Worm (Caenorhabditis elegans) whole organism, young adult: ENCODE results near the gene str-141.

Source experiments
- B0019.2 ChIP-seq: fragments of 200-800 bp; sonication (Bioruptor generic); conservative IDR thresholded peaks from 2 replicates; pipeline ENCODE4 v1.3.6; 2022; ENCODE audit warnings: missing genetic modification reagents, missing genetic modification characterization, missing compliant biosample characterization
- B0035.1 ChIP-seq: sonication (generic microtip); optimal IDR thresholded peaks from 2 replicates; lab custom pipeline; 2016; ENCODE audit warnings: missing genetic modification characterization, mild to moderate bottlenecking, missing compliant biosample characterization, missing genotype, missing genetic modification reagents
- C06A6.2 ChIP-seq: fragments of 200-800 bp; sonication (Bioruptor generic); conservative IDR thresholded peaks from 2 replicates; pipeline ENCODE4 v1.3.6; 2022; ENCODE audit warnings: missing genetic modification characterization, missing compliant biosample characterization
- F22D6.2 ChIP-seq: sonication (generic microtip); optimal IDR thresholded peaks from 2 replicates; lab custom pipeline; 2016; ENCODE audit warnings: mild to moderate bottlenecking, missing genetic modification characterization, missing compliant biosample characterization
- F37B4.10 ChIP-seq: fragments of 200-800 bp; sonication (Bioruptor generic); IDR thresholded peaks from 2 replicates; pipeline ENCODE4 v1.3.6; 2022; ENCODE audit warnings: missing genetic modification characterization, missing compliant biosample characterization
- F39B2.1 ChIP-seq: fragments of 200-800 bp; sonication (Bioruptor generic); IDR thresholded peaks from 2 replicates; pipeline ENCODE4 v1.3.6; 2022; ENCODE audit warnings: missing genetic modification reagents, missing genetic modification characterization, missing compliant biosample characterization
- F57C9.4 ChIP-seq: sonication (generic microtip); optimal IDR thresholded peaks from 2 replicates; lab custom pipeline; 2017; ENCODE audit warnings: mild to moderate bottlenecking, missing genetic modification characterization, missing compliant biosample characterization
- K11D2.4 ChIP-seq: fragments of 200-800 bp; sonication (Bioruptor generic); IDR thresholded peaks from 2 replicates; pipeline ENCODE4 v1.3.6; 2022; ENCODE audit warnings: missing genetic modification reagents, missing genetic modification characterization, missing compliant biosample characterization
- T07F8.4 ChIP-seq: sonication (generic microtip); optimal IDR thresholded peaks from 2 replicates; lab custom pipeline; 2016; ENCODE audit warnings: mild to moderate bottlenecking, missing genetic modification characterization, moderate library complexity, missing compliant biosample characterization
- T26A5.8 ChIP-seq: sonication (generic microtip); optimal IDR thresholded peaks from 2 replicates; lab custom pipeline; 2016; ENCODE audit warnings: missing genetic modification characterization, missing compliant biosample characterization
- Y56A3A.18 ChIP-seq: fragments of 200-800 bp; sonication (Bioruptor generic); IDR thresholded peaks from 2 replicates; pipeline ENCODE4 v1.3.6; 2022; ENCODE audit warnings: missing genetic modification reagents, missing genetic modification characterization, missing compliant biosample characterization
- Y79H2A.3 ChIP-seq: fragments of 200-800 bp; sonication (Bioruptor generic); conservative IDR thresholded peaks from 2 replicates; pipeline ENCODE4 v1.3.6; 2022; ENCODE audit warnings: missing genetic modification reagents, missing genetic modification characterization, missing compliant biosample characterization
- ZK185.1 ChIP-seq: sonication (generic microtip); optimal IDR thresholded peaks from 2 replicates; lab custom pipeline; 2016; ENCODE audit warnings: mild to moderate bottlenecking, missing genetic modification characterization, missing compliant biosample characterization; ENCODE audit not compliant: poor library complexity, severe bottlenecking
- akir-1 ChIP-seq: fragments of 200-800 bp; sonication (Bioruptor generic); optimal IDR thresholded peaks from 2 replicates; lab custom pipeline; 2018; ENCODE audit warnings: mild to moderate bottlenecking, missing genetic modification characterization, moderate library complexity, missing compliant biosample characterization
- atf-7 ChIP-seq: sonication (generic microtip); optimal IDR thresholded peaks from 2 replicates; lab custom pipeline; 2017; ENCODE audit warnings: mild to moderate bottlenecking, missing genetic modification characterization, missing compliant biosample characterization
- attf-6 ChIP-seq: fragments of 200-800 bp; sonication (Bioruptor generic); IDR thresholded peaks from 2 replicates; pipeline ENCODE4 v1.3.6; 2022; ENCODE audit warnings: missing genetic modification reagents, missing genetic modification characterization, missing compliant biosample characterization
- bed-2 ChIP-seq: fragments of 200-800 bp; sonication (Bioruptor generic); IDR thresholded peaks from 2 replicates; pipeline ENCODE4 v1.3.6; 2022; ENCODE audit warnings: missing genetic modification reagents, missing genetic modification characterization, missing compliant biosample characterization
- cebp-1 ChIP-seq, 2 experiments: fragments of 200-800 bp in 1 of 2; sonication (Bioruptor generic) in 1 of 2; sonication (generic microtip) in 1 of 2; IDR thresholded peaks in 1 of 2; optimal IDR thresholded peaks in 1 of 2; 2 replicates each; pipeline versions ENCODE4 v1.3.6 to Lab custom; 2017 to 2022; ENCODE audit warnings: missing compliant biosample characterization in 2 of 2, missing genetic modification characterization in 2 of 2, mild to moderate bottlenecking in 1 of 2, missing genetic modification reagents in 1 of 2, moderate library complexity in 1 of 2
- ceh-40 ChIP-seq: fragments of 200-800 bp; sonication (Bioruptor generic); IDR thresholded peaks from 2 replicates; pipeline ENCODE4 v1.3.6; 2022; ENCODE audit warnings: missing genetic modification characterization, missing compliant biosample characterization
- efl-1 ChIP-seq: fragments of 150-350 bp; optimal IDR thresholded peaks from 2 replicates; lab custom pipeline; 2014; ENCODE audit warnings: missing biosample characterization, missing genetic modification reagents, missing genetic modification characterization
- ets-4 ChIP-seq: fragments of 200-800 bp; sonication (Bioruptor generic); optimal IDR thresholded peaks from 2 replicates; lab custom pipeline; 2018; ENCODE audit warnings: mild to moderate bottlenecking, missing genetic modification characterization, missing compliant biosample characterization
- gei-17 ChIP-seq: fragments of 200-800 bp; sonication (Bioruptor generic); optimal IDR thresholded peaks from 2 replicates; lab custom pipeline; 2018; ENCODE audit warnings: mild to moderate bottlenecking, missing genetic modification characterization, missing compliant biosample characterization
- hlh-26 ChIP-seq: fragments of 200-800 bp; sonication (Bioruptor generic); conservative IDR thresholded peaks from 2 replicates; pipeline ENCODE4 v1.3.6; 2022; ENCODE audit warnings: missing genetic modification reagents, missing genetic modification characterization, missing compliant biosample characterization
- hmg-20 ChIP-seq: fragments of 200-800 bp; sonication (Bioruptor generic); IDR thresholded peaks from 2 replicates; pipeline ENCODE4 v1.3.6; 2022; ENCODE audit warnings: missing genetic modification reagents, missing genetic modification characterization, missing compliant biosample characterization
- lin-40 ChIP-seq: sonication (generic microtip); optimal IDR thresholded peaks from 2 replicates; lab custom pipeline; 2016; ENCODE audit warnings: missing genetic modification characterization, mild to moderate bottlenecking, missing compliant biosample characterization, missing genotype, missing genetic modification reagents
- lsy-27 ChIP-seq: sonication (generic microtip); optimal IDR thresholded peaks from 2 replicates; lab custom pipeline; 2017; ENCODE audit warnings: missing genetic modification characterization, mild to moderate bottlenecking, missing compliant biosample characterization, antibody characterized with exemption, missing genotype, borderline replicate concordance; ENCODE audit not compliant: insufficient read depth
- madf-3 ChIP-seq: fragments of 200-800 bp; sonication (Bioruptor generic); IDR thresholded peaks from 2 replicates; pipeline ENCODE4 v1.3.6; 2022; ENCODE audit warnings: missing genetic modification reagents, missing genetic modification characterization, missing compliant biosample characterization
- madf-6 ChIP-seq: fragments of 200-800 bp; sonication (Bioruptor generic); IDR thresholded peaks from 2 replicates; pipeline ENCODE4 v1.3.6; 2022; ENCODE audit warnings: missing genetic modification reagents, missing genetic modification characterization, missing compliant biosample characterization
- madf-8 ChIP-seq: fragments of 200-800 bp; sonication (Bioruptor generic); conservative IDR thresholded peaks from 2 replicates; pipeline ENCODE4 v1.3.6; 2022; ENCODE audit warnings: missing genetic modification reagents, missing genetic modification characterization, missing compliant biosample characterization
- mel-28 ChIP-seq: sonication (generic microtip); optimal IDR thresholded peaks from 2 replicates; lab custom pipeline; 2016; ENCODE audit warnings: borderline replicate concordance, mild to moderate bottlenecking, missing genetic modification characterization, missing compliant biosample characterization
- nhr-27 ChIP-seq: fragments of 200-800 bp; sonication (Bioruptor generic); optimal IDR thresholded peaks from 2 replicates; lab custom pipeline; 2018; ENCODE audit warnings: mild to moderate bottlenecking, missing genetic modification characterization, moderate library complexity, missing compliant biosample characterization
- nhr-80 ChIP-seq: sonication (generic microtip); optimal IDR thresholded peaks from 2 replicates; lab custom pipeline; 2016; ENCODE audit warnings: missing genetic modification characterization, missing compliant biosample characterization
- nhr-90 ChIP-seq: sonication (generic microtip); optimal IDR thresholded peaks from 2 replicates; lab custom pipeline; 2016; ENCODE audit warnings: missing genotype, mild to moderate bottlenecking, missing genetic modification characterization, missing compliant biosample characterization
- pbrm-1 ChIP-seq: fragments of 200-800 bp; sonication (Bioruptor generic); IDR thresholded peaks from 2 replicates; pipeline ENCODE4 v1.3.6; 2022; ENCODE audit warnings: missing genetic modification reagents, missing genetic modification characterization, missing compliant biosample characterization
- pha-4 ChIP-seq: fragments of 150-350 bp; sonication (generic microtip); optimal IDR thresholded peaks from 2 replicates; lab custom pipeline; 2014; ENCODE audit warnings: missing biosample characterization, missing genetic modification reagents, missing genetic modification characterization
- rcor-1 ChIP-seq: fragments of 200-800 bp; sonication (Bioruptor generic); IDR thresholded peaks from 2 replicates; pipeline ENCODE4 v1.3.6; 2022; ENCODE audit warnings: missing genetic modification reagents, missing genetic modification characterization, missing compliant biosample characterization
- rpc-1 ChIP-seq, 2 experiments: fragments of 150-350 bp in 1 of 2; sonication (generic microtip) in 1 of 2; optimal IDR thresholded peaks; 2 replicates each; lab custom pipeline; 2014 to 2018; ENCODE audit warnings: missing biosample characterization in 1 of 2, missing genetic modification characterization in 1 of 2, missing genetic modification reagents in 1 of 2, missing genotype in 1 of 2
- sdz-38 ChIP-seq: sonication (generic microtip); optimal IDR thresholded peaks from 2 replicates; lab custom pipeline; 2016; ENCODE audit warnings: missing genotype, missing genetic modification characterization, missing compliant biosample characterization
- sptf-2 ChIP-seq: fragments of 200-800 bp; sonication (Bioruptor generic); optimal IDR thresholded peaks from 2 replicates; lab custom pipeline; 2018; ENCODE audit warnings: mild to moderate bottlenecking, missing genetic modification characterization, missing compliant biosample characterization
- tbx-9 ChIP-seq: sonication (generic microtip); optimal IDR thresholded peaks from 2 replicates; lab custom pipeline; 2016; ENCODE audit warnings: borderline replicate concordance, missing genetic modification characterization, inconsistent platforms, missing compliant biosample characterization
- unc-62 ChIP-seq: fragments of 150-350 bp; optimal IDR thresholded peaks from 2 replicates; lab custom pipeline; 2014; ENCODE audit warnings: missing biosample characterization, missing genetic modification reagents, missing genetic modification characterization
- xnd-1 ChIP-seq: sonication (generic microtip); optimal IDR thresholded peaks from 2 replicates; lab custom pipeline; 2016; ENCODE audit warnings: missing genotype, missing genetic modification reagents, missing genetic modification characterization, missing compliant biosample characterization
- zim-3 ChIP-seq: sonication (generic microtip); optimal IDR thresholded peaks from 2 replicates; lab custom pipeline; 2017; ENCODE audit warnings: mild to moderate bottlenecking, missing genetic modification characterization, moderate library complexity, missing compliant biosample characterization
- ztf-22 ChIP-seq: fragments of 200-800 bp; sonication (Bioruptor generic); optimal IDR thresholded peaks from 2 replicates; lab custom pipeline; 2018; ENCODE audit warnings: mild to moderate bottlenecking, missing genetic modification characterization, moderate library complexity, missing compliant biosample characterization
- ztf-3 ChIP-seq: fragments of 200-800 bp; sonication (Bioruptor generic); optimal IDR thresholded peaks from 2 replicates; lab custom pipeline; 2018; ENCODE audit warnings: mild to moderate bottlenecking, missing genetic modification characterization, missing compliant biosample characterization

The str-141 gene

DNA sequence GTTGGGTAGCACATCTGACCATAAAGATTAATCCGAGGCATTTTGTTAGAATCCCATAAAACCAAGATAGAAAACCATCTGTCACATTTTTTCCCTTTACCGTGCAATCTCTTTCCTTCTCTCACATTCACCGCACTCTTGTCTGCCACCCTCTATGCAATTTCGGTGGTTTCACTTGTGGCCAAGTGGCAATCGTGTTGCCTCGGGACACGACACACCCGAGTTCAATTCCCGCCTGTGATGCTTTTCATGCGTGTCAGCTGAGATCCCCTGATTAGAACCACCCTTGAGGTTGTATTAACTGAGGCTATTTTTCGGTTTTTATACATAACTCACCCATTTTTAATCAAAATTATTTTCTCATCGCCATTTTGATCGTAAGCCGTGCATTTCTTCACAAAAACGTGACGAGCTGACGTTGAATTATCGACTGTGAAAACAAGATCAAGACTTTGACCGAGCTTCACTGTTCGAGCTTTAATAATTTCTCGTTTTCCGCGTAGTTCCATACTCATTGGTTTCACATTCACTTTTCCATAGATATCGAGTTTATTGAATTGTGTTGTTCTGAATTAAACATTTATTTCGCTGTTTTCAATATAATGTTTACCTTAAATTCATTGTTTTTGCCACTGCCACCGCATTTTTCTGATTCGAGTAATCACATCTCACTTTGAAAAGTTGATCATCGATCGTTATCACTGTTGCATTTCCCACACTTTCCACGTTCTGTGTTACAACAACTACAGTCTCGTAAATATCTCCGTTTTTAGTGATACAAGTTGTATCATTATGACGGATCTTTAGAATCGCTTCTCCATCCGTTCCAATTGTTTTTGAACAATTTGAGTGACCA, 9.4 kb downstream of the str-141 start (continued):
- TF ChIP-seq Y79H2A.3 (GFP tag; lab: Robert Waterston, UW): peak; percentile 93
- peak; percentile 84 for TF ChIP-seq hlh-26 (GFP tag; lab: Robert Waterston, UW)
- peak; percentile 99 for TF ChIP-seq sptf-2 (GFP tag; lab: Kevin White, UChicago)
- TF ChIP-seq nhr-27: peak; percentile 99
- peak; percentile 86 for TF ChIP-seq akir-1
- peak; percentile 92 for TF ChIP-seq ztf-3 (GFP tag; lab: Kevin White, UChicago)
- TF ChIP-seq F37B4.10 (GFP tag; lab: Robert Waterston, UW): peak; percentile 98; the same call in 1 of the 2 replicates
- TF ChIP-seq cebp-1 (GFP tag; IDR thresholded peaks at IDR 0.05; lab: Robert Waterston, UW): peak; percentile 85
- TF ChIP-seq cebp-1 (tag; optimal IDR thresholded peaks at IDR 0.05; lab: Kevin White, UChicago): peak; percentile 93
- peak; percentile 87 for TF ChIP-seq bed-2 (GFP tag; lab: Robert Waterston, UW)
- peak; percentile 89 for TF ChIP-seq mel-28 (tag; lab: Kevin White, UChicago)
- peak; percentile 92 for TF ChIP-seq lsy-27 (tag; lab: Kevin White, UChicago)
- TF ChIP-seq madf-3: peak; percentile 94
- peak; percentile 88 for TF ChIP-seq attf-6 (GFP tag; lab: Robert Waterston, UW)
- TF ChIP-seq atf-7 (tag; lab: Kevin White, UChicago): peak; percentile 95
- peak; percentile 53 for TF ChIP-seq efl-1
- peak; percentile 29 for TF ChIP-seq xnd-1 (tag; lab: Kevin White, UChicago)
- peak; percentile 85 for TF ChIP-seq lin-40 (tag; lab: Kevin White, UChicago)
- peak; percentile 99 for TF ChIP-seq Y56A3A.18
- peak; percentile 94 for TF ChIP-seq ZK185.1 (tag; lab: Kevin White, UChicago)
- peak; percentile 96 for TF ChIP-seq F57C9.4 (tag; lab: Kevin White, UChicago)
- TF ChIP-seq pbrm-1 (GFP tag; lab: Robert Waterston, UW): peak; percentile 94
- peak; percentile 99 for TF ChIP-seq rpc-1 (optimal IDR thresholded peaks at IDR 0.05; lab: Kevin White, UChicago)
- TF ChIP-seq rpc-1 (tag; optimal IDR thresholded peaks at IDR 0.05; lab: Kevin White, UChicago): peak; percentile 99
- peak; percentile 98 for TF ChIP-seq tbx-9
- TF ChIP-seq ets-4 (GFP tag; lab: Kevin White, UChicago): peak; percentile 99
- TF ChIP-seq B0019.2 (GFP tag; lab: Robert Waterston, UW): peak; percentile 87
- no peak for TF ChIP-seq pha-4 (tag; lab: Kevin White, UChicago)
- peak; percentile 57 for TF ChIP-seq sdz-38
- TF ChIP-seq F39B2.1 (GFP tag; lab: Robert Waterston, UW): peak; percentile 29; the same call in 1 of the 2 replicates
- peak; percentile 97 for TF ChIP-seq nhr-90 (tag; lab: Kevin White, UChicago)
- TF ChIP-seq gei-17 (GFP tag; lab: Kevin White, UChicago): peak; percentile 87
- TF ChIP-seq nhr-80 (tag; lab: Kevin White, UChicago): peak; percentile 80
- peak; percentile 89 for TF ChIP-seq K11D2.4 (GFP tag; lab: Robert Waterston, UW)
- peak; percentile 71 for TF ChIP-seq F22D6.2
- peak; percentile 96 for TF ChIP-seq ceh-40
- TF ChIP-seq B0035.1: peak; percentile 92
- peak; percentile 92 for TF ChIP-seq hmg-20
- TF ChIP-seq C06A6.2 (GFP tag; lab: Robert Waterston, UW): peak; percentile 82
- peak; percentile 25 for TF ChIP-seq unc-62 (GFP tag; lab: Kevin White, UChicago)
- TF ChIP-seq madf-8 (GFP tag; lab: Robert Waterston, UW): peak; percentile 65
- TF ChIP-seq ztf-22 (GFP tag; lab: Kevin White, UChicago): peak; percentile 98
- peak; percentile 99 for TF ChIP-seq T26A5.8 (tag; lab: Kevin White, UChicago)
- peak; percentile 90 for TF ChIP-seq madf-6 (GFP tag; lab: Robert Waterston, UW)
- peak; percentile 96 for TF ChIP-seq T07F8.4 (tag; lab: Kevin White, UChicago)
- TF ChIP-seq zim-3 (tag; lab: Kevin White, UChicago): peak; percentile 99
- TF ChIP-seq rcor-1 (GFP tag; lab: Robert Waterston, UW): peak; percentile 95
